Worm (Caenorhabditis elegans) whole organism, L4/young adult: Measurements from ENCODE around the gene pmp-4.

Experiments
- W03F9.2 ChIP-seq: fragments of 150-350 bp; optimal IDR thresholded peaks from 2 replicates; lab custom pipeline; 2014; ENCODE audit warnings: missing biosample characterization, missing genetic modification characterization
- him-1 ChIP-seq: sonication (generic microtip); optimal IDR thresholded peaks from 2 replicates; lab custom pipeline; 2016; ENCODE audit warnings: missing genotype, missing genetic modification reagents, missing genetic modification characterization, missing compliant biosample characterization

ce11 chrIV:17407491-17407890 is 2.1 kb upstream of the pmp-4 start, which contains the start of gene T02D1.9:
- TF ChIP-seq him-1 (tag; lab: Kevin White, UChicago) (no peak), W03F9.2 (tag; lab: Kevin White, UChicago) (no peak)
